Worm (Caenorhabditis elegans) whole organism, L2 larva: ENCODE data around the gene Y43C5A.2.

ENCODE experiments used
- lin-39 ChIP-seq: fragments of 150-350 bp; optimal IDR thresholded peaks from 2 replicates; lab custom pipeline; 2014; ENCODE audit warnings: missing biosample characterization, missing genetic modification reagents, missing genetic modification characterization
- lsy-2 ChIP-seq, 2 experiments: fragments of 150-350 bp in 1 of 2; sonication (generic microtip) in 1 of 2; optimal IDR thresholded peaks; 2 replicates each; lab custom pipeline; 2014 to 2017; ENCODE audit warnings: missing biosample characterization in 2 of 2, missing genetic modification characterization in 2 of 2
- nhr-25 ChIP-seq: fragments of 150-350 bp; sonication (generic microtip); optimal IDR thresholded peaks from 3 replicates; lab custom pipeline; 2014; ENCODE audit warnings: missing biosample characterization, missing genetic modification characterization
- sma-9 ChIP-seq, 2 experiments: fragments of 150-350 bp in 1 of 2; sonication (generic microtip) in 1 of 2; optimal IDR thresholded peaks; 2 replicates each; lab custom pipeline; 2014 to 2016; ENCODE audit warnings: missing genetic modification characterization in 2 of 2, mild to moderate bottlenecking in 1 of 2, missing biosample characterization in 1 of 2, missing compliant biosample characterization in 1 of 2, missing genetic modification reagents in 1 of 2, moderate library complexity in 1 of 2
- snpc-4 ChIP-seq: fragments of 150-350 bp; optimal IDR thresholded peaks from 2 replicates; lab custom pipeline; 2014; ENCODE audit warnings: missing biosample characterization, missing genetic modification characterization
- unc-55 ChIP-seq: fragments of 150-350 bp; sonication (generic microtip); optimal IDR thresholded peaks from 3 replicates; lab custom pipeline; 2014; ENCODE audit warnings: missing biosample characterization, missing genetic modification reagents, missing genetic modification characterization

DNA sequence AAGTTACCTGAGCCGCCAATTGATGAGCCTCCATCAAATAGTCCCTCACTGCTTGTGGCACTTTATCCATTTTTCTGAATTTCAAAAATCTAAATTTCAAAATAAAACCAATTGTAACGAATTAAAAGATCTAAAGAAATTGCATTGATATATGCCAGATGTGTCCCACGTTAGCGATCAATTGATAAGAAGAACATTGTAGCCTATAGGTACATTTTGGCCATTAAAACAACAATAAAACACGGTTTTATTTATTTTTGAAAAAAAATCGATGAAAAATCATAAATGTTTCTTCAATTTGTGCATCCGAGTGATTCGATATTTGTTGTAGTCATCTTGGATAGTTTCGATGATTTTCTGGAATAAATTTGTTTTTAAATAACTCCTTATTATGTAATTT, 30.6 kb upstream of the Y43C5A.2 start, which contains the start of gene ech-8:
- TF ChIP-seq unc-55 (GFP tag; lab: Kevin White, UChicago) (no peak), lin-39 (tag; lab: Kevin White, UChicago) (no peak), sma-9 (GFP tag; optimal IDR thresholded peaks at IDR 0.05; lab: Kevin White, UChicago) (no peak), sma-9 (tag; optimal IDR thresholded peaks at IDR 0.05; lab: Kevin White, UChicago) (no peak), snpc-4 (tag; lab: Kevin White, UChicago) (no peak), lsy-2 (tag; optimal IDR thresholded peaks at IDR 0.05; lab: Kevin White, UChicago) (no peak), nhr-25 (tag; lab: Kevin White, UChicago) (no peak)
